Fruit fly (Drosophila melanogaster): ENCODE data around the gene Nop56.

Nop56 gene

dm6 chr3R:22372535-22372934 is 48.3 kb downstream of the Nop56 start, which contains the start of gene CG7069:
CG7069 (plus strand) TSS chr3R:22372835.
- TF ChIP-seq NFAT (GFP tag; IDR thresholded peaks at IDR 0.05): no peak
- peak; percentile 0 for TF ChIP-seq sens (GFP tag)

All from whole organism, embryonic.